Fruit fly (Drosophila melanogaster) whole organism, embryonic: ENCODE results near the gene CG8851.

Experiments used
- CG13894 ChIP-seq: fragments of 200-800 bp; sonication (Bioruptor generic); optimal IDR thresholded peaks from 3 replicates; lab custom pipeline; 2018; ENCODE audit warnings: missing biosample characterization, mild to moderate bottlenecking, missing genetic modification characterization, moderate library complexity
- CG2120 ChIP-seq: fragments of 200-800 bp; sonication (Bioruptor generic); optimal IDR thresholded peaks from 3 replicates; lab custom pipeline; 2016; ENCODE audit warnings: missing biosample characterization, missing genetic modification characterization
- CG8359 ChIP-seq: fragments of 200-800 bp; sonication (Bioruptor generic); optimal IDR thresholded peaks from 2 replicates; lab custom pipeline; 2017; ENCODE audit warnings: missing biosample characterization, mild to moderate bottlenecking, missing genetic modification characterization, borderline replicate concordance
- CG9797 ChIP-seq: fragments of 200-800 bp; sonication (Bioruptor generic); optimal IDR thresholded peaks from 3 replicates; lab custom pipeline; 2018; ENCODE audit warnings: missing biosample characterization, mild to moderate bottlenecking, missing genetic modification characterization
- HLH54F ChIP-seq: fragments of 200-800 bp; sonication (Bioruptor generic); optimal IDR thresholded peaks from 3 replicates; lab custom pipeline; 2016; ENCODE audit warnings: missing biosample characterization, missing genetic modification characterization
- Hsf ChIP-seq: fragments of 200-800 bp; sonication (Bioruptor generic); optimal IDR thresholded peaks from 3 replicates; lab custom pipeline; 2016; ENCODE audit warnings: missing biosample characterization, missing genetic modification characterization
- bcd ChIP-seq: fragments of 200-800 bp; sonication (Bioruptor generic); optimal IDR thresholded peaks from 2 replicates; lab custom pipeline; 2017; ENCODE audit warnings: missing biosample characterization, mild to moderate bottlenecking, missing genetic modification characterization
- ftz-f1 ChIP-seq: fragments of 200-800 bp; sonication (Bioruptor generic); optimal IDR thresholded peaks from 2 replicates; lab custom pipeline; 2016; ENCODE audit warnings: missing biosample characterization, missing genetic modification characterization
- hbn ChIP-seq: fragments of 200-800 bp; sonication (Bioruptor generic); IDR thresholded peaks from 2 replicates; pipeline ENCODE4 v1.3.6; 2022; ENCODE audit warnings: missing biosample characterization, missing genetic modification characterization; ENCODE audit not compliant: partially characterized antibody
- pan ChIP-seq, 4 experiments: fragments of >200 bp in 3 of 4; fragments of 200-800 bp in 1 of 4; sonication (Bioruptor generic) in 1 of 4; optimal IDR thresholded peaks in 3 of 4; IDR thresholded peaks in 1 of 4; 2 replicates each; pipeline versions ENCODE4 v1.3.6 to Lab custom; 2017 to 2022; ENCODE audit warnings: missing biosample characterization in 2 of 4, missing genetic modification characterization in 2 of 4, mixed read lengths in 1 of 4
- tio ChIP-seq: fragments of 200-800 bp; sonication (Bioruptor generic); optimal IDR thresholded peaks from 2 replicates; lab custom pipeline; 2017; ENCODE audit warnings: missing biosample characterization, missing genetic modification characterization, inconsistent platforms
- unc-4 ChIP-seq: fragments of 200-800 bp; sonication (Bioruptor generic); IDR thresholded peaks from 2 replicates; pipeline ENCODE4 v1.3.6; 2022; ENCODE audit warnings: missing biosample characterization, missing genetic modification characterization; ENCODE audit not compliant: partially characterized antibody

DNA sequence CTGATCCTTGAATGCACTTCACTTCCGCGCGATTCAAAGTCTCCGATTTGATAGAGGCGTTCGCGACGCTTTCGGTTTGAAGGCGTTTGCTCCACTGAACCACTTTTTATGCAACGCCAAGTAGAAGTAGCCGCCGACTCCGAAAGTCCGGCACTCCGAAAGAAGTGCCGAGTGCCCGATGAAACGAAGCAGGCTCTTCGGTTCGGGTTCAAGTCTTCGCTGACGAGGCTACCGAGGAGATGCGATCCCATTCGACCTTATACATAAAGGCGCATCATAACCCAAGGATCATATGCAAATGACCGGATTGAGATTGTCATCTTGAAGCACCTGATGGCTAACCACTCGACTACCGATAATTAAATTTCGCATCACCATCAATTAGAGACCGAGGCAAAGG, 28.5 kb upstream of the CG8851 start, which contains the start of gene CG15414:
- TF ChIP-seq unc-4 (GFP tag; lab: Robert Waterston, UW) (no peak), pan (optimal IDR thresholded peaks at IDR 0.05; lab: Kevin White, UChicago) (no peak), pan (GFP tag; optimal IDR thresholded peaks at IDR 0.05 in 1 of 2, IDR thresholded peaks at IDR 0.05 in 1 of 2) (no peak), CG13894 (no peak), bcd (GFP tag; lab: Kevin White, UChicago) (no peak), CG2120 (GFP tag; lab: Kevin White, UChicago) (no peak), CG9797 (GFP tag; lab: Kevin White, UChicago) (no peak), hbn (GFP tag; lab: Robert Waterston, UW) (no peak), tio (GFP tag; lab: Kevin White, UChicago) (no peak), ftz-f1 (no peak), Hsf (GFP tag; lab: Kevin White, UChicago) (no peak), HLH54F (no peak), CG8359 (GFP tag; lab: Kevin White, UChicago) (no peak)
